Worm (Caenorhabditis elegans) whole organism, young adult: ENCODE results near the gene spex-3.

Experiments
- B0019.2 ChIP-seq: fragments of 200-800 bp; sonication (Bioruptor generic); conservative IDR thresholded peaks from 2 replicates; pipeline ENCODE4 v1.3.6; 2022; ENCODE audit warnings: missing genetic modification reagents, missing genetic modification characterization, missing compliant biosample characterization
- B0261.1 ChIP-seq: sonication (generic microtip); optimal IDR thresholded peaks from 2 replicates; lab custom pipeline; 2016; ENCODE audit warnings: mild to moderate bottlenecking, missing genetic modification characterization, moderate library complexity, missing compliant biosample characterization
- C17E4.6 ChIP-seq: fragments of 200-800 bp; sonication (Bioruptor generic); IDR thresholded peaks from 2 replicates; pipeline ENCODE4 v1.3.6; 2022; ENCODE audit warnings: missing genetic modification reagents, missing genetic modification characterization, missing compliant biosample characterization
- D2030.7 ChIP-seq: fragments of 200-800 bp; sonication (Bioruptor generic); IDR thresholded peaks from 2 replicates; pipeline ENCODE4 v1.3.6; 2022; ENCODE audit warnings: missing genetic modification reagents, missing genetic modification characterization, missing compliant biosample characterization
- F10E7.11 ChIP-seq: sonication (generic microtip); optimal IDR thresholded peaks from 2 replicates; lab custom pipeline; 2017; ENCODE audit warnings: mild to moderate bottlenecking, missing genetic modification characterization, moderate library complexity, missing compliant biosample characterization
- F22D6.2 ChIP-seq: sonication (generic microtip); optimal IDR thresholded peaks from 2 replicates; lab custom pipeline; 2016; ENCODE audit warnings: mild to moderate bottlenecking, missing genetic modification characterization, missing compliant biosample characterization
- F33H1.4 ChIP-seq: fragments of 200-800 bp; sonication (Bioruptor generic); IDR thresholded peaks from 2 replicates; pipeline ENCODE4 v1.3.6; 2022; ENCODE audit warnings: missing genetic modification reagents, missing genetic modification characterization, missing compliant biosample characterization
- F37B4.10 ChIP-seq: fragments of 200-800 bp; sonication (Bioruptor generic); IDR thresholded peaks from 2 replicates; pipeline ENCODE4 v1.3.6; 2022; ENCODE audit warnings: missing genetic modification characterization, missing compliant biosample characterization
- F39B2.1 ChIP-seq: fragments of 200-800 bp; sonication (Bioruptor generic); IDR thresholded peaks from 2 replicates; pipeline ENCODE4 v1.3.6; 2022; ENCODE audit warnings: missing genetic modification reagents, missing genetic modification characterization, missing compliant biosample characterization
- F52B5.7 ChIP-seq: sonication (generic microtip); optimal IDR thresholded peaks from 2 replicates; lab custom pipeline; 2016; ENCODE audit warnings: mild to moderate bottlenecking, missing genetic modification characterization, missing compliant biosample characterization
- K11D2.4 ChIP-seq: fragments of 200-800 bp; sonication (Bioruptor generic); IDR thresholded peaks from 2 replicates; pipeline ENCODE4 v1.3.6; 2022; ENCODE audit warnings: missing genetic modification reagents, missing genetic modification characterization, missing compliant biosample characterization
- T07F8.4 ChIP-seq: sonication (generic microtip); optimal IDR thresholded peaks from 2 replicates; lab custom pipeline; 2016; ENCODE audit warnings: mild to moderate bottlenecking, missing genetic modification characterization, moderate library complexity, missing compliant biosample characterization
- Y53F4B.3 ChIP-seq: fragments of 200-800 bp; sonication (Bioruptor generic); IDR thresholded peaks from 2 replicates; pipeline ENCODE4 v1.3.6; 2022; ENCODE audit warnings: missing genetic modification reagents, missing genetic modification characterization, missing compliant biosample characterization
- akir-1 ChIP-seq: fragments of 200-800 bp; sonication (Bioruptor generic); optimal IDR thresholded peaks from 2 replicates; lab custom pipeline; 2018; ENCODE audit warnings: mild to moderate bottlenecking, missing genetic modification characterization, moderate library complexity, missing compliant biosample characterization
- ama-1 ChIP-seq, 3 experiments: fragments of 150-350 bp in 1 of 3; sonication (generic microtip) in 2 of 3; optimal IDR thresholded peaks; 2 replicates each; lab custom pipeline; 2014 to 2018; ENCODE audit warnings: missing biosample characterization in 2 of 3, missing genetic modification characterization in 2 of 3, missing genetic modification reagents in 2 of 3
- aptf-2 ChIP-seq: fragments of 200-800 bp; sonication (Bioruptor generic); conservative IDR thresholded peaks from 2 replicates; pipeline ENCODE4 v1.3.6; 2022; ENCODE audit warnings: missing genetic modification reagents, missing genetic modification characterization, missing compliant biosample characterization
- athp-1 ChIP-seq: sonication (generic microtip); optimal IDR thresholded peaks from 2 replicates; lab custom pipeline; 2017; ENCODE audit warnings: mild to moderate bottlenecking, missing genetic modification characterization, missing compliant biosample characterization
- attf-5 ChIP-seq: fragments of 200-800 bp; sonication (Bioruptor generic); optimal IDR thresholded peaks from 2 replicates; lab custom pipeline; 2018; ENCODE audit warnings: mild to moderate bottlenecking, missing genetic modification characterization, missing compliant biosample characterization
- bed-1 ChIP-seq: fragments of 200-800 bp; sonication (Bioruptor generic); IDR thresholded peaks from 2 replicates; pipeline ENCODE4 v1.3.6; 2022; ENCODE audit warnings: missing genetic modification reagents, missing genetic modification characterization, missing compliant biosample characterization
- ccch-3 ChIP-seq: fragments of 200-800 bp; sonication (Bioruptor generic); optimal IDR thresholded peaks from 2 replicates; lab custom pipeline; 2018; ENCODE audit warnings: mild to moderate bottlenecking, missing genetic modification characterization, missing compliant biosample characterization
- cebp-2 ChIP-seq: fragments of 200-800 bp; sonication (Bioruptor generic); IDR thresholded peaks from 2 replicates; pipeline ENCODE4 v1.3.6; 2022; ENCODE audit warnings: missing genetic modification characterization, missing compliant biosample characterization
- dpff-1 ChIP-seq: sonication (generic microtip); optimal IDR thresholded peaks from 2 replicates; lab custom pipeline; 2017; ENCODE audit warnings: mild to moderate bottlenecking, missing genetic modification characterization, missing compliant biosample characterization
- egl-44 ChIP-seq: fragments of 200-800 bp; sonication (Bioruptor generic); IDR thresholded peaks from 2 replicates; pipeline ENCODE4 v1.3.6; 2022; ENCODE audit warnings: missing genetic modification reagents, missing genetic modification characterization, missing compliant biosample characterization
- gei-17 ChIP-seq: fragments of 200-800 bp; sonication (Bioruptor generic); optimal IDR thresholded peaks from 2 replicates; lab custom pipeline; 2018; ENCODE audit warnings: mild to moderate bottlenecking, missing genetic modification characterization, missing compliant biosample characterization
- hlh-12 ChIP-seq: sonication (generic microtip); optimal IDR thresholded peaks from 2 replicates; lab custom pipeline; 2016; ENCODE audit warnings: missing genetic modification characterization, missing compliant biosample characterization
- hmg-1.2 ChIP-seq: fragments of 200-800 bp; sonication (Bioruptor generic); IDR thresholded peaks from 2 replicates; pipeline ENCODE4 v1.3.6; 2022; ENCODE audit warnings: missing genetic modification reagents, missing genetic modification characterization, missing compliant biosample characterization
- hmg-20 ChIP-seq: fragments of 200-800 bp; sonication (Bioruptor generic); IDR thresholded peaks from 2 replicates; pipeline ENCODE4 v1.3.6; 2022; ENCODE audit warnings: missing genetic modification reagents, missing genetic modification characterization, missing compliant biosample characterization
- hrde-1 ChIP-seq: sonication (generic microtip); optimal IDR thresholded peaks from 2 replicates; lab custom pipeline; 2016; ENCODE audit warnings: missing genetic modification characterization, mild to moderate bottlenecking, missing compliant biosample characterization, moderate library complexity, missing genotype, missing genetic modification reagents, borderline replicate concordance
- lag-1 ChIP-seq: fragments of 200-800 bp; sonication (Bioruptor generic); IDR thresholded peaks from 2 replicates; pipeline ENCODE4 v1.3.6; 2022; ENCODE audit warnings: missing genetic modification reagents, missing genetic modification characterization, missing compliant biosample characterization
- let-526 ChIP-seq: fragments of 200-800 bp; sonication (Bioruptor generic); IDR thresholded peaks from 2 replicates; pipeline ENCODE4 v1.3.6; 2022; ENCODE audit warnings: missing genetic modification reagents, missing genetic modification characterization, missing compliant biosample characterization
- let-607 ChIP-seq, 2 experiments: fragments of 200-800 bp in 1 of 2; sonication (Bioruptor generic) in 1 of 2; sonication (generic microtip) in 1 of 2; optimal IDR thresholded peaks; 2 replicates each; lab custom pipeline; 2016 to 2018; ENCODE audit warnings: mild to moderate bottlenecking in 2 of 2, missing compliant biosample characterization in 2 of 2, missing genetic modification characterization in 2 of 2, moderate library complexity in 2 of 2, missing genotype in 1 of 2
- lin-40 ChIP-seq: sonication (generic microtip); optimal IDR thresholded peaks from 2 replicates; lab custom pipeline; 2016; ENCODE audit warnings: missing genetic modification characterization, mild to moderate bottlenecking, missing compliant biosample characterization, missing genotype, missing genetic modification reagents
- lin-54 ChIP-seq: fragments of 200-800 bp; sonication (Bioruptor generic); optimal IDR thresholded peaks from 2 replicates; lab custom pipeline; 2018; ENCODE audit warnings: mild to moderate bottlenecking, missing genetic modification characterization, missing compliant biosample characterization
- madf-6 ChIP-seq: fragments of 200-800 bp; sonication (Bioruptor generic); IDR thresholded peaks from 2 replicates; pipeline ENCODE4 v1.3.6; 2022; ENCODE audit warnings: missing genetic modification reagents, missing genetic modification characterization, missing compliant biosample characterization
- mcd-1 ChIP-seq: fragments of 200-800 bp; sonication (Bioruptor generic); IDR thresholded peaks from 2 replicates; pipeline ENCODE4 v1.3.6; 2022; ENCODE audit warnings: missing genetic modification reagents, missing genetic modification characterization, missing compliant biosample characterization
- mxl-1 ChIP-seq: sonication (generic microtip); optimal IDR thresholded peaks from 2 replicates; lab custom pipeline; 2016; ENCODE audit warnings: missing genetic modification characterization, missing compliant biosample characterization
- nfya-1 ChIP-seq: sonication (generic microtip); optimal IDR thresholded peaks from 2 replicates; lab custom pipeline; 2017; ENCODE audit warnings: antibody characterized with exemption, missing compliant biosample characterization, missing genetic modification characterization, borderline replicate concordance; ENCODE audit not compliant: insufficient read depth
- nhr-27 ChIP-seq: fragments of 200-800 bp; sonication (Bioruptor generic); optimal IDR thresholded peaks from 2 replicates; lab custom pipeline; 2018; ENCODE audit warnings: mild to moderate bottlenecking, missing genetic modification characterization, moderate library complexity, missing compliant biosample characterization
- nhr-90 ChIP-seq: sonication (generic microtip); optimal IDR thresholded peaks from 2 replicates; lab custom pipeline; 2016; ENCODE audit warnings: missing genotype, mild to moderate bottlenecking, missing genetic modification characterization, missing compliant biosample characterization
- rpc-1 ChIP-seq, 2 experiments: fragments of 150-350 bp in 1 of 2; sonication (generic microtip) in 1 of 2; optimal IDR thresholded peaks; 2 replicates each; lab custom pipeline; 2014 to 2018; ENCODE audit warnings: missing biosample characterization in 1 of 2, missing genetic modification characterization in 1 of 2, missing genetic modification reagents in 1 of 2, missing genotype in 1 of 2
- sdz-38 ChIP-seq: sonication (generic microtip); optimal IDR thresholded peaks from 2 replicates; lab custom pipeline; 2016; ENCODE audit warnings: missing genotype, missing genetic modification characterization, missing compliant biosample characterization
- snpc-4 ChIP-seq, 5 experiments: fragments of 150-350 bp in 1 of 5; sonication (generic microtip) in 4 of 5; optimal IDR thresholded peaks; 2 replicates each; lab custom pipeline; 2014 to 2018; ENCODE audit warnings: missing genetic modification characterization in 5 of 5, missing biosample characterization in 3 of 5, antibody characterized with exemption in 2 of 5, mild to moderate bottlenecking in 2 of 5, missing compliant biosample characterization in 2 of 5, missing genotype in 2 of 5, moderate library complexity in 2 of 5, missing genetic modification reagents in 1 of 5
- xnd-1 ChIP-seq: sonication (generic microtip); optimal IDR thresholded peaks from 2 replicates; lab custom pipeline; 2016; ENCODE audit warnings: missing genotype, missing genetic modification reagents, missing genetic modification characterization, missing compliant biosample characterization
- zfh-2 ChIP-seq: fragments of 200-800 bp; sonication (Bioruptor generic); conservative IDR thresholded peaks from 2 replicates; pipeline ENCODE4 v1.3.6; 2022; ENCODE audit warnings: missing genetic modification reagents, missing genetic modification characterization, missing compliant biosample characterization
- ztf-18 ChIP-seq: sonication (generic microtip); optimal IDR thresholded peaks from 2 replicates; lab custom pipeline; 2016; ENCODE audit warnings: missing genotype, mild to moderate bottlenecking, missing genetic modification characterization, missing compliant biosample characterization
- ztf-25 ChIP-seq: fragments of 200-800 bp; sonication (Bioruptor generic); IDR thresholded peaks from 2 replicates; pipeline ENCODE4 v1.3.6; 2022; ENCODE audit warnings: missing genetic modification reagents, missing genetic modification characterization, missing compliant biosample characterization
- ztf-3 ChIP-seq: fragments of 200-800 bp; sonication (Bioruptor generic); optimal IDR thresholded peaks from 2 replicates; lab custom pipeline; 2018; ENCODE audit warnings: mild to moderate bottlenecking, missing genetic modification characterization, missing compliant biosample characterization
- ztf-6 ChIP-seq: fragments of 200-800 bp; sonication (Bioruptor generic); IDR thresholded peaks from 2 replicates; pipeline ENCODE4 v1.3.6; 2022; ENCODE audit warnings: missing genetic modification reagents, missing genetic modification characterization, missing compliant biosample characterization

The spex-3 gene

ce11 chrIII:1744486-1744885, 42.2 kb upstream of the spex-3 start (continued):
- no peak for TF ChIP-seq cebp-2 (GFP tag; lab: Robert Waterston, UW)
- TF ChIP-seq Y53F4B.3 (GFP tag; lab: Robert Waterston, UW): no peak
- no peak for TF ChIP-seq ccch-3 (GFP tag; lab: Kevin White, UChicago)
- TF ChIP-seq F37B4.10 (GFP tag; lab: Robert Waterston, UW): no peak
- TF ChIP-seq K11D2.4: no peak
- no peak for TF ChIP-seq C17E4.6 (GFP tag; lab: Robert Waterston, UW)
- no peak for TF ChIP-seq F22D6.2
- TF ChIP-seq F52B5.7: no peak
- TF ChIP-seq hmg-1.2 (GFP tag; lab: Robert Waterston, UW): 0 out of 2 replicates have a peak, but pooled peaks have one; percentile 11
- TF ChIP-seq hmg-20 (GFP tag; lab: Robert Waterston, UW): no peak
- no peak for TF ChIP-seq ztf-6 (GFP tag; lab: Robert Waterston, UW)
- TF ChIP-seq ztf-3: no peak
- no peak for TF ChIP-seq hrde-1
- peak; percentile 28 for TF ChIP-seq lin-54 (GFP tag; lab: Kevin White, UChicago)
- no peak for TF ChIP-seq egl-44 (GFP tag; lab: Robert Waterston, UW)
- TF ChIP-seq dpff-1 (tag; lab: Kevin White, UChicago): no peak
- no peak for TF ChIP-seq zfh-2 (GFP tag; lab: Robert Waterston, UW)
- TF ChIP-seq mcd-1: no peak
- peak; percentile 71 for TF ChIP-seq B0261.1 (tag; lab: Kevin White, UChicago)
- no peak for TF ChIP-seq F39B2.1 (GFP tag; lab: Robert Waterston, UW)
- TF ChIP-seq nfya-1 (tag; lab: Kevin White, UChicago): no peak
- peak; percentile 52 for TF ChIP-seq ztf-18 (tag; lab: Kevin White, UChicago)
- TF ChIP-seq xnd-1 (tag; lab: Kevin White, UChicago): no peak
- TF ChIP-seq D2030.7 (GFP tag; lab: Robert Waterston, UW): no peak
- no peak for TF ChIP-seq aptf-2 (GFP tag; lab: Robert Waterston, UW)
- TF ChIP-seq athp-1 (tag; lab: Kevin White, UChicago): peak; percentile 20
- no peak for TF ChIP-seq B0019.2 (GFP tag; lab: Robert Waterston, UW)
- TF ChIP-seq mxl-1 (tag; lab: Kevin White, UChicago): no peak
- no peak for TF ChIP-seq snpc-4 (GFP tag; optimal IDR thresholded peaks at IDR 0.05; lab: Kevin White, UChicago)
- TF ChIP-seq snpc-4 (tag; optimal IDR thresholded peaks at IDR 0.05; lab: Kevin White, UChicago): no peak
- peak; percentile 72 for TF ChIP-seq rpc-1 (optimal IDR thresholded peaks at IDR 0.05; lab: Kevin White, UChicago)
- TF ChIP-seq rpc-1 (tag; optimal IDR thresholded peaks at IDR 0.05; lab: Kevin White, UChicago): peak; percentile 90
- TF ChIP-seq bed-1: no peak
- no peak for TF ChIP-seq F33H1.4
- TF ChIP-seq lin-40 (tag; lab: Kevin White, UChicago): no peak
- TF ChIP-seq nhr-90 (tag; lab: Kevin White, UChicago): peak; percentile 66
- TF ChIP-seq sdz-38 (tag; lab: Kevin White, UChicago): no peak
- TF ChIP-seq ztf-25 (GFP tag; lab: Robert Waterston, UW): no peak
- no peak for TF ChIP-seq lag-1 (GFP tag; lab: Robert Waterston, UW)
- no peak for TF ChIP-seq akir-1 (GFP tag; lab: Kevin White, UChicago)
- no peak for TF ChIP-seq let-607 (tag; optimal IDR thresholded peaks at IDR 0.05; lab: Kevin White, UChicago)
- TF ChIP-seq ama-1 (optimal IDR thresholded peaks at IDR 0.05; lab: Kevin White, UChicago): no peak
- no peak for TF ChIP-seq ama-1 (GFP tag; optimal IDR thresholded peaks at IDR 0.05; lab: Kevin White, UChicago)
- TF ChIP-seq hlh-12 (tag; lab: Kevin White, UChicago): no peak
- TF ChIP-seq nhr-27 (tag; lab: Kevin White, UChicago): no peak
- TF ChIP-seq F10E7.11 (tag; lab: Kevin White, UChicago): no peak
- TF ChIP-seq attf-5 (GFP tag; lab: Kevin White, UChicago): no peak
- no peak for TF ChIP-seq madf-6
- TF ChIP-seq gei-17 (GFP tag; lab: Kevin White, UChicago): no peak
- TF ChIP-seq let-526 (GFP tag; lab: Robert Waterston, UW): no peak
- no peak for TF ChIP-seq T07F8.4 (tag; lab: Kevin White, UChicago)
